Worm (Caenorhabditis elegans): ENCODE results near the gene pept-2.

Gene pept-2

ce11 chrIV:10766071-10766470 lies 24.4 kb upstream of the pept-2 start (continued):
- TF ChIP-seq xnd-1 (tag; optimal IDR thresholded peaks at IDR 0.05): peak; percentile 83
- TF ChIP-seq snpc-1.3 (tag; optimal IDR thresholded peaks at IDR 0.05; ENCODE audit: insufficient read depth): peak; percentile 60
- peak; percentile 60; the same call in 1 of the 2 replicates for TF ChIP-seq attf-3 (GFP tag; conservative IDR thresholded peaks at IDR 0.05)
- peak; percentile 94 for TF ChIP-seq madf-6 (GFP tag; IDR thresholded peaks at IDR 0.05)
- TF ChIP-seq lin-54 (GFP tag; optimal IDR thresholded peaks at IDR 0.05): peak; percentile 33
- peak; percentile 31 for TF ChIP-seq dpl-1 (GFP tag; optimal IDR thresholded peaks at IDR 0.05)
- TF ChIP-seq F22D6.2 (tag; optimal IDR thresholded peaks at IDR 0.05): no peak
- no peak for TF ChIP-seq B0336.3 (GFP tag; IDR thresholded peaks at IDR 0.05)
- peak; percentile 40 for TF ChIP-seq snpc-3.4 (tag; optimal IDR thresholded peaks at IDR 0.05)
- TF ChIP-seq hlh-26 (GFP tag; conservative IDR thresholded peaks at IDR 0.05): no peak

- TF ChIP-seq hmg-1.2 (GFP tag; IDR thresholded peaks at IDR 0.05) (peak; percentile 65; the same call in 1 of the 2 replicates), lin-54 (GFP tag; optimal IDR thresholded peaks at IDR 0.05) (no peak)
Observed at ce11 chrIV:10768146-10768636, 22.3 kb upstream of the pept-2 start, which contains the start of gene T25B9.8. T25B9.8 (minus strand) TSS chrIV:10768196.

ce11 chrIV:10769353-10769752 lies 21.1 kb upstream of the pept-2 start, which contains the start of gene T25B9.9:
T25B9.9 (plus strand) TSS chrIV:10769653.
- TF ChIP-seq F33H1.4 (GFP tag; IDR thresholded peaks at IDR 0.05) (no peak), ccch-3 (GFP tag; optimal IDR thresholded peaks at IDR 0.05) (no peak), aptf-3 (GFP tag; IDR thresholded peaks at IDR 0.05) (no peak), sptf-2 (GFP tag; optimal IDR thresholded peaks at IDR 0.05) (no peak), hsf-1 (GFP tag; IDR thresholded peaks at IDR 0.05) (no peak), rpc-1 (optimal IDR thresholded peaks at IDR 0.05) (no peak), rpc-1 (tag; optimal IDR thresholded peaks at IDR 0.05) (no peak), lin-40 (tag; optimal IDR thresholded peaks at IDR 0.05) (no peak), ztf-28 (GFP tag; IDR thresholded peaks at IDR 0.05) (no peak), mes-4 (tag; optimal IDR thresholded peaks at IDR 0.05) (no peak), F37B4.10 (GFP tag; IDR thresholded peaks at IDR 0.05) (no peak), xnd-1 (tag; optimal IDR thresholded peaks at IDR 0.05) (no peak), B0261.1 (tag; optimal IDR thresholded peaks at IDR 0.05) (no peak), ZK185.1 (tag; optimal IDR thresholded peaks at IDR 0.05; ENCODE audit: poor library complexity, severe bottlenecking) (no peak), snpc-1.3 (tag; optimal IDR thresholded peaks at IDR 0.05; ENCODE audit: insufficient read depth) (no peak), sea-2 (GFP tag; IDR thresholded peaks at IDR 0.05) (no peak), nhr-27 (tag; optimal IDR thresholded peaks at IDR 0.05) (no peak), F39B2.1 (GFP tag; IDR thresholded peaks at IDR 0.05) (no peak), pha-4 (tag; optimal IDR thresholded peaks at IDR 0.05) (no peak)

- TF ChIP-seq snpc-4 (GFP tag; optimal IDR thresholded peaks at IDR 0.05): no peak
- no peak for TF ChIP-seq snpc-4 (tag; optimal IDR thresholded peaks at IDR 0.05)
- no peak for TF ChIP-seq ceh-58 (GFP tag; IDR thresholded peaks at IDR 0.05)
- no peak for TF ChIP-seq rcor-1 (GFP tag; IDR thresholded peaks at IDR 0.05)
- no peak for TF ChIP-seq nhr-27 (tag; optimal IDR thresholded peaks at IDR 0.05)
- no peak for TF ChIP-seq bed-2 (GFP tag; IDR thresholded peaks at IDR 0.05)
- TF ChIP-seq ceh-100 (GFP tag; IDR thresholded peaks at IDR 0.05): no peak
- no peak for TF ChIP-seq lin-35 (GFP tag; optimal IDR thresholded peaks at IDR 0.05)
- TF ChIP-seq F10E7.11 (tag; optimal IDR thresholded peaks at IDR 0.05): no peak
- TF ChIP-seq fkh-3 (tag; optimal IDR thresholded peaks at IDR 0.05): no peak
- TF ChIP-seq C06A6.2 (GFP tag; conservative IDR thresholded peaks at IDR 0.05): no peak
- no peak for TF ChIP-seq ceh-27 (GFP tag; optimal IDR thresholded peaks at IDR 0.05)
- no peak for TF ChIP-seq ama-1 (optimal IDR thresholded peaks at IDR 0.05)
- TF ChIP-seq ama-1 (GFP tag; optimal IDR thresholded peaks at IDR 0.05): no peak
- TF ChIP-seq snpc-3.4 (tag; optimal IDR thresholded peaks at IDR 0.05): no peak
- no peak for TF ChIP-seq sea-2 (GFP tag; IDR thresholded peaks at IDR 0.05)
Observed at ce11 chrIV:10771296-10771695, 19.2 kb upstream of the pept-2 start.
